Worm (Caenorhabditis elegans): ENCODE measurements around the gene wee-1.3.

wee-1.3 gene

ce11 chrII:9713083-9713482 lies 3.2 kb downstream of the wee-1.3 start:
- TF ChIP-seq K09A11.1 (tag; optimal IDR thresholded peaks at IDR 0.05; ENCODE audit: insufficient read depth) (no peak), nhr-232 (tag; optimal IDR thresholded peaks at IDR 0.05) (no peak), ref-2 (tag; optimal IDR thresholded peaks at IDR 0.05) (no peak), odd-2 (tag; optimal IDR thresholded peaks at IDR 0.05) (no peak), C08G9.2 (tag; optimal IDR thresholded peaks at IDR 0.05) (no peak), tbx-2 (tag; optimal IDR thresholded peaks at IDR 0.05) (no peak), Y22D7AL.16 (tag; optimal IDR thresholded peaks at IDR 0.05) (no peak), ceh-2 (tag; optimal IDR thresholded peaks at IDR 0.05) (no peak), zip-5 (tag; optimal IDR thresholded peaks at IDR 0.05) (no peak), ceh-19 (GFP tag; optimal IDR thresholded peaks at IDR 0.05) (no peak), unc-55 (GFP tag; optimal IDR thresholded peaks at IDR 0.05) (no peak), pat-9 (tag; optimal IDR thresholded peaks at IDR 0.05) (no peak), hlh-30 (tag; optimal IDR thresholded peaks at IDR 0.05; ENCODE audit: insufficient read depth) (no peak), ceh-14 (tag; optimal IDR thresholded peaks at IDR 0.05) (no peak), che-1 (tag; optimal IDR thresholded peaks at IDR 0.05) (no peak)

ce11 chrII:9708835-9709299 lies 7.4 kb downstream of the wee-1.3 start, which contains the start of gene glt-5:
Gene glt-5, minus strand, starts transcription at chrII:9708885.
- TF ChIP-seq odd-2 (tag; optimal IDR thresholded peaks at IDR 0.05) (no peak), ama-1 (optimal IDR thresholded peaks at IDR 0.05) (no peak), eyg-1 (tag; optimal IDR thresholded peaks at IDR 0.05) (no peak), ceh-45 (GFP tag; IDR thresholded peaks at IDR 0.05) (no peak), fax-1 (tag; optimal IDR thresholded peaks at IDR 0.05) (no peak), madf-2 (tag; optimal IDR thresholded peaks at IDR 0.05) (no peak), pha-2 (tag; optimal IDR thresholded peaks at IDR 0.05) (no peak)

- TF ChIP-seq nfya-1 (tag; optimal IDR thresholded peaks at IDR 0.05) (peak; percentile 0), mec-3 (tag; optimal IDR thresholded peaks at IDR 0.05; ENCODE audit: borderline replicate concordance) (no peak)
Measured at ce11 chrII:9706207-9706606, 10.1 kb downstream of the wee-1.3 start, which contains the start of gene Y53C12A.3. Gene Y53C12A.3, minus strand, starts transcription at chrII:9706240.

ce11 chrII:9704746-9705145 lies 11.5 kb downstream of the wee-1.3 start, which contains the start of gene Y53C12A.10:
Gene Y53C12A.10, minus strand, starts transcription at chrII:9704846.
- TF ChIP-seq sdc-2 (tag; optimal IDR thresholded peaks at IDR 0.05), result no peak
- no peak for TF ChIP-seq T23F11.4 (GFP tag; optimal IDR thresholded peaks at IDR 0.05)
- TF ChIP-seq ceh-45 (GFP tag; IDR thresholded peaks at IDR 0.05), result no peak
- TF ChIP-seq pat-9 (tag; optimal IDR thresholded peaks at IDR 0.05), result no peak
- no peak for TF ChIP-seq dmd-4 (tag; optimal IDR thresholded peaks at IDR 0.05; ENCODE audit: borderline replicate concordance)
- TF ChIP-seq ceh-48 (tag; optimal IDR thresholded peaks at IDR 0.05), result no peak
- no peak for TF ChIP-seq dve-1 (tag; optimal IDR thresholded peaks at IDR 0.05)

DNA sequence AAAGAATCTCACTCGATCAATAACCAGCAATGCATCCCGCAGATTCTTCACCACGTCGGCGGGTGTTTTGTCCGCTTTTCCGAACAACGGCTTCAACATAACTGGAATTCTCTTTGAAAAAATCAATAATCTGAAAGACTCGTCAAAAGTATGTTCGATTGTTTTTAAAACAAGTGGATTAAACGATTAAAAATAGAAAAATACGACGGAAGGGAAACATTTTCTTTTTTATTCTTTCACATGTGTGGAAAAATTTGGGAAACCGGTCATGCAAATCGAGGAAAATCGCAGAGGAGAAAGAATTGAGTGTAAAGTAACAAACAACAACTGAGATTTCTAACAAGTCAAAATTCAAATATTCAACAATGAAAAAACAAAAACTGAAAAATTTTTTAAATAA lies 12.7 kb downstream of the wee-1.3 start, which contains the start of gene mop-25.2:
TSS of gene mop-25.2 (minus strand) at position 101 of the 400 bp plus-strand sequence.
- TF ChIP-seq C38D4.7 (GFP tag; optimal IDR thresholded peaks at IDR 0.05), result no peak
- no peak for TF ChIP-seq fkh-10 (GFP tag; optimal IDR thresholded peaks at IDR 0.05)
- TF ChIP-seq madf-2 (tag; optimal IDR thresholded peaks at IDR 0.05), result no peak
- no peak for TF ChIP-seq ceh-45 (GFP tag; IDR thresholded peaks at IDR 0.05)
- TF ChIP-seq tbx-7 (tag; optimal IDR thresholded peaks at IDR 0.05), result no peak
- TF ChIP-seq ref-2 (tag; optimal IDR thresholded peaks at IDR 0.05), result no peak
- no peak for TF ChIP-seq rnt-1 (tag; optimal IDR thresholded peaks at IDR 0.05)
- no peak for TF ChIP-seq ets-4 (tag; optimal IDR thresholded peaks at IDR 0.05)
- no peak for TF ChIP-seq sox-4 (tag; optimal IDR thresholded peaks at IDR 0.05)
- TF ChIP-seq elt-4 (tag; optimal IDR thresholded peaks at IDR 0.05), result no peak
- TF ChIP-seq nhr-232 (tag; optimal IDR thresholded peaks at IDR 0.05), result no peak
- no peak for TF ChIP-seq unc-55 (GFP tag; optimal IDR thresholded peaks at IDR 0.05)
- TF ChIP-seq ama-1 (optimal IDR thresholded peaks at IDR 0.05), result no peak
- TF ChIP-seq unc-42 (tag; optimal IDR thresholded peaks at IDR 0.05), result no peak
- TF ChIP-seq ceh-31 (tag; optimal IDR thresholded peaks at IDR 0.05), result no peak
- no peak for TF ChIP-seq syd-9 (tag; optimal IDR thresholded peaks at IDR 0.05)
- TF ChIP-seq unc-3 (GFP tag; conservative IDR thresholded peaks at IDR 0.05), result no peak
- TF ChIP-seq unc-3 (tag; optimal IDR thresholded peaks at IDR 0.05), result no peak
- TF ChIP-seq ceh-34 (tag; optimal IDR thresholded peaks at IDR 0.05), result no peak
